Fruit fly (Drosophila melanogaster) whole organism, adult: ENCODE measurements around the gene G6P.

Experiments used
- CG11617 ChIP-seq: fragments of 200-800 bp; sonication (Bioruptor generic); optimal IDR thresholded peaks from 2 replicates; lab custom pipeline; 2017; ENCODE audit warnings: mild to moderate bottlenecking, missing biosample characterization, missing genetic modification reagents, missing genetic modification characterization
- CG12768 ChIP-seq: fragments of 200-800 bp; sonication (Bioruptor generic); optimal IDR thresholded peaks from 2 replicates; lab custom pipeline; 2017; ENCODE audit warnings: missing biosample characterization, missing genetic modification characterization, mild to moderate bottlenecking, moderate library complexity, missing genetic modification reagents
- CG14711 ChIP-seq: fragments of 200-800 bp; sonication (Bioruptor generic); optimal IDR thresholded peaks from 2 replicates; lab custom pipeline; 2018; ENCODE audit warnings: missing biosample characterization, mild to moderate bottlenecking, missing genetic modification characterization, moderate library complexity
- CG1620 ChIP-seq: fragments of 200-800 bp; sonication (Bioruptor generic); optimal IDR thresholded peaks from 2 replicates; lab custom pipeline; 2016; ENCODE audit warnings: missing biosample characterization, missing genetic modification characterization
- CG33017 ChIP-seq: fragments of 200-800 bp; sonication (Bioruptor generic); optimal IDR thresholded peaks from 2 replicates; lab custom pipeline; 2018; ENCODE audit warnings: missing biosample characterization, mild to moderate bottlenecking, missing genetic modification characterization, moderate library complexity
- CG5204 ChIP-seq: fragments of 200-800 bp; sonication (Bioruptor generic); optimal IDR thresholded peaks from 2 replicates; lab custom pipeline; 2016; ENCODE audit warnings: missing biosample characterization, missing genetic modification characterization
- CG7045 ChIP-seq: fragments of 200-800 bp; sonication (Bioruptor generic); optimal IDR thresholded peaks from 2 replicates; lab custom pipeline; 2017; ENCODE audit warnings: missing biosample characterization, mild to moderate bottlenecking, missing genetic modification characterization
- CG7101 ChIP-seq: fragments of 200-800 bp; sonication (Bioruptor generic); optimal IDR thresholded peaks from 2 replicates; lab custom pipeline; 2018; ENCODE audit warnings: missing biosample characterization, mild to moderate bottlenecking, missing genetic modification characterization, moderate library complexity
- Clk ChIP-seq: fragments of 200-800 bp; sonication (Bioruptor generic); optimal IDR thresholded peaks from 2 replicates; lab custom pipeline; 2017; ENCODE audit warnings: missing biosample characterization, missing genetic modification characterization
- Crg-1 ChIP-seq: fragments of 200-800 bp; sonication (Bioruptor generic); optimal IDR thresholded peaks from 2 replicates; lab custom pipeline; 2016; ENCODE audit warnings: missing biosample characterization, missing genetic modification characterization
- Hr96 ChIP-seq: fragments of 200-800 bp; sonication (Bioruptor generic); optimal IDR thresholded peaks from 2 replicates; lab custom pipeline; 2016; ENCODE audit warnings: missing biosample characterization, missing genetic modification characterization
- Mnt ChIP-seq: fragments of 200-800 bp; sonication (Bioruptor generic); optimal IDR thresholded peaks from 2 replicates; lab custom pipeline; 2016; ENCODE audit warnings: missing biosample characterization, mild to moderate bottlenecking, missing genetic modification characterization
- bab1 ChIP-seq: fragments of 200-800 bp; sonication (Bioruptor generic); optimal IDR thresholded peaks from 3 replicates; lab custom pipeline; 2019; ENCODE audit warnings: missing biosample characterization, mild to moderate bottlenecking, missing genetic modification characterization, moderate library complexity
- cic ChIP-seq: fragments of 200-800 bp; sonication (Bioruptor generic); optimal IDR thresholded peaks from 2 replicates; lab custom pipeline; 2017; ENCODE audit warnings: missing biosample characterization, mild to moderate bottlenecking, missing genetic modification characterization, moderate library complexity
- cnc ChIP-seq, 2 experiments: fragments of >200 bp; optimal IDR thresholded peaks; 2 replicates each; lab custom pipeline; 2017
- kay ChIP-seq: fragments of 200-800 bp; sonication (Bioruptor generic); peaks from one replicate; lab custom pipeline; 2016; ENCODE audit warnings: missing biosample characterization, missing genetic modification characterization, borderline replicate concordance
- ovo ChIP-seq: fragments of 200-800 bp; sonication (Bioruptor generic); optimal IDR thresholded peaks from 2 replicates; lab custom pipeline; 2016; ENCODE audit warnings: missing biosample characterization, missing genetic modification characterization
- pad ChIP-seq: fragments of 200-800 bp; sonication (Bioruptor generic); optimal IDR thresholded peaks from 3 replicates; lab custom pipeline; 2017; ENCODE audit warnings: missing biosample characterization, missing genetic modification characterization, mild to moderate bottlenecking, moderate library complexity, missing genetic modification reagents
- tj ChIP-seq: fragments of 200-800 bp; sonication (Bioruptor generic); optimal IDR thresholded peaks from 3 replicates; lab custom pipeline; 2017; ENCODE audit warnings: missing biosample characterization, mild to moderate bottlenecking, missing genetic modification characterization, moderate library complexity
- toe ChIP-seq: fragments of 200-800 bp; sonication (Bioruptor generic); optimal IDR thresholded peaks from 2 replicates; lab custom pipeline; 2016; ENCODE audit warnings: missing biosample characterization, missing genetic modification characterization

G6P gene

dm6 chr2L:2767627-2768026 is 47.9 kb downstream of the G6P start, which contains the start of the genes Taf10b and Taf10:
Gene Taf10b (minus strand): TSS chr2L:2767845.
Gene Taf10 (plus strand): TSS chr2L:2767890.
- TF ChIP-seq bab1, result peak; percentile 65
- TF ChIP-seq cic (GFP tag; lab: Kevin White, UChicago), result peak; percentile 60
- no peak for TF ChIP-seq Clk (GFP tag; lab: Kevin White, UChicago)

dm6 chr2L:2765659-2766373 is 49.7 kb downstream of the G6P start, which contains the start of the genes Snx21 and aph-1:
Gene Snx21 (minus strand): TSS chr2L:2765665.
Gene aph-1 (plus strand): TSS chr2L:2766233.
- TF ChIP-seq tj (GFP tag; lab: Kevin White, UChicago), result peak; percentile 78
- TF ChIP-seq CG5204 (GFP tag; lab: Kevin White, UChicago), result no peak
- TF ChIP-seq Crg-1 (GFP tag; lab: Kevin White, UChicago), result peak; percentile 76
- TF ChIP-seq CG11617 (GFP tag; lab: Kevin White, UChicago), result peak; percentile 90
- TF ChIP-seq kay (GFP tag; lab: Kevin White, UChicago), result no peak
- peak; percentile 88 for TF ChIP-seq CG14711 (tag; lab: Kevin White, UChicago)
- peak; percentile 95 for TF ChIP-seq CG7045 (GFP tag; lab: Kevin White, UChicago)
- TF ChIP-seq CG33017 (tag; lab: Kevin White, UChicago), result peak; percentile 93
- TF ChIP-seq Hr96, result peak; percentile 87
- peak; percentile 91 for TF ChIP-seq bab1
- peak; percentile 84 for TF ChIP-seq Mnt (GFP tag; lab: Kevin White, UChicago)
- TF ChIP-seq toe (GFP tag; lab: Kevin White, UChicago), result peak; percentile 92
- peak; percentile 1 for TF ChIP-seq cic (GFP tag; lab: Kevin White, UChicago)
- peak; percentile 91 for TF ChIP-seq CG12768 (GFP tag; lab: Kevin White, UChicago)
- peak; percentile 77 for TF ChIP-seq Clk (GFP tag; lab: Kevin White, UChicago)
- TF ChIP-seq cnc (optimal IDR thresholded peaks at IDR 0.05; lab: Kevin White, UChicago), result no peak
- TF ChIP-seq ovo (GFP tag; lab: Kevin White, UChicago), result peak; percentile 57
- TF ChIP-seq CG7101 (tag; lab: Kevin White, UChicago), result peak; percentile 91
- TF ChIP-seq CG1620 (GFP tag; lab: Kevin White, UChicago), result peak; percentile 84
- TF ChIP-seq pad (GFP tag; lab: Kevin White, UChicago), result peak; percentile 76
